Fruit fly (Drosophila melanogaster): ENCODE measurements around the gene CG12689.

CG12689 gene

dm6 chrX:7543891-7544290 is 42.0 kb downstream of the CG12689 start (continued):
- TF ChIP-seq CG6254 (GFP tag; optimal IDR thresholded peaks at IDR 0.05) (no peak), CG15011 (GFP tag; optimal IDR thresholded peaks at IDR 0.05) (no peak), sob (GFP tag; IDR thresholded peaks at IDR 0.05) (no peak), cwo (GFP tag; optimal IDR thresholded peaks at IDR 0.05) (no peak), bsh (GFP tag; optimal IDR thresholded peaks at IDR 0.05) (peak in 1 of 2 experiments; percentile 48), prd (optimal IDR thresholded peaks at IDR 0.05) (no peak), prd (GFP tag; IDR thresholded peaks at IDR 0.05) (peak; percentile 65; the same call in 2 of the 3 replicates), dmrt11E (tag; optimal IDR thresholded peaks at IDR 0.05) (peak; percentile 19), CG31224 (GFP tag; IDR thresholded peaks at IDR 0.05) (no peak), gem (tag; optimal IDR thresholded peaks at IDR 0.05) (peak; percentile 14), hbn (GFP tag; IDR thresholded peaks at IDR 0.05; ENCODE audit: partially characterized antibody) (no peak), Eip74EF (GFP tag; optimal IDR thresholded peaks at IDR 0.05) (no peak), CG1603 (tag; optimal IDR thresholded peaks at IDR 0.05) (peak; percentile 41), CG32767 (GFP tag; IDR thresholded peaks at IDR 0.05) (no peak), CG15479 (GFP tag; optimal IDR thresholded peaks at IDR 0.05) (no peak)

DNA sequence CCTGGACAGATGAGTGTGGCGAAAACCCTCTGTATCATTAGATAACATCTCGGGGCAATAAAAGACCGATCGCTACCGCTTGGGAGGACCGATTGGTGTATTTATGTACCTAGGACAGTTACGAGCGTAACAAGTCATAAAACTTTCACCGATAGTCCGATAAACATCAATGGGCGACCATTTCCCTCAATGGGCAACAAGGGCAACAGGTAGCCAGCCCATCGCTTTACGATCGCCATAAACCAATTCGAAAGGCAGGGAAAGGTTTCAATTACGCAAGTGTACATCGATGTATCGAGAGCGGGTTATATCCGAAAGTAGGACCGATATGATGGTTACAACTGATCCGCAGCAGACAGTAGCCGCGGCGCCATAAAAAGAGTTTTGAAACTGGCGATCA is 43.4 kb downstream of the CG12689 start:
- TF ChIP-seq CG3847 (GFP tag; IDR thresholded peaks at IDR 0.05) (no peak), CG15479 (GFP tag; optimal IDR thresholded peaks at IDR 0.05) (peak; percentile 87), grn (GFP tag; optimal IDR thresholded peaks at IDR 0.05) (peak; percentile 62), cad (GFP tag; optimal IDR thresholded peaks at IDR 0.05) (peak; percentile 96), lbe (GFP tag; optimal IDR thresholded peaks at IDR 0.05) (no peak), tll (GFP tag; optimal IDR thresholded peaks at IDR 0.05) (peak in 1 of 2 experiments; percentile 87), CG7271 (tag; optimal IDR thresholded peaks at IDR 0.05) (peak; percentile 81), Pdp1 (GFP tag; optimal IDR thresholded peaks at IDR 0.05) (peak in 1 of 2 experiments; percentile 20), zen (tag; optimal IDR thresholded peaks at IDR 0.05) (peak; percentile 51), Neu2 (GFP tag; optimal IDR thresholded peaks at IDR 0.05; ENCODE audit: borderline replicate concordance) (no peak), Doc3 (GFP tag; IDR thresholded peaks at IDR 0.05; ENCODE audit: partially characterized antibody) (no peak), Sry-δ (GFP tag; optimal IDR thresholded peaks at IDR 0.05) (no peak)

DNA sequence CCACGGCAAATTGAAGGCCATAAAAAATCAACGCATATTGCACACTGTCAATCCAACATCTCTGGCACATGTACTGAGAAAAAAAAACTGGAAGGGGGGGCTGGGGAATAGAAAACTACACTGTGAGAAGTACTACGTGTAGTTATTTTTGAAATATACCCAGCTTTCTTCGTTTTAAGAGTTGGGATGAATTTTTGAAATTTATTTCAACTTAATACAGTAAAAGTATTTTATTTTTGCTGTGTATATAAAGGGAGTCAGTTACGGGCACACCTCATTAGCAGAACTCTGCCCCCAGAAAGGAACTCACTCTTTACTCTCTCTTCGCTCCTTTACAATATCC is 44.5 kb downstream of the CG12689 start:
- TF ChIP-seq Ets65A (GFP tag) (peak; percentile 69), Mrtf (GFP tag; IDR thresholded peaks at IDR 0.05) (no peak)

dm6 chrX:7540749-7541454 is 45.0 kb downstream of the CG12689 start:
- peak; percentile 92 for TF ChIP-seq CG8281 (tag; optimal IDR thresholded peaks at IDR 0.05)
- peak in 1 of 2 experiments; percentile 10 for TF ChIP-seq bsh (GFP tag; optimal IDR thresholded peaks at IDR 0.05)
- TF ChIP-seq nom (GFP tag; optimal IDR thresholded peaks at IDR 0.05), result peak; percentile 69
- no peak for TF ChIP-seq CG2678 (tag; optimal IDR thresholded peaks at IDR 0.05)
- no peak for TF ChIP-seq CG9817 (tag; optimal IDR thresholded peaks at IDR 0.05)
- TF ChIP-seq Xrp1 (GFP tag; IDR thresholded peaks at IDR 0.05), result no peak
- no peak for TF ChIP-seq Hr3 (GFP tag; optimal IDR thresholded peaks at IDR 0.05)
